Worm (Caenorhabditis elegans): Measurements from ENCODE around the gene nstp-8.

DNA sequence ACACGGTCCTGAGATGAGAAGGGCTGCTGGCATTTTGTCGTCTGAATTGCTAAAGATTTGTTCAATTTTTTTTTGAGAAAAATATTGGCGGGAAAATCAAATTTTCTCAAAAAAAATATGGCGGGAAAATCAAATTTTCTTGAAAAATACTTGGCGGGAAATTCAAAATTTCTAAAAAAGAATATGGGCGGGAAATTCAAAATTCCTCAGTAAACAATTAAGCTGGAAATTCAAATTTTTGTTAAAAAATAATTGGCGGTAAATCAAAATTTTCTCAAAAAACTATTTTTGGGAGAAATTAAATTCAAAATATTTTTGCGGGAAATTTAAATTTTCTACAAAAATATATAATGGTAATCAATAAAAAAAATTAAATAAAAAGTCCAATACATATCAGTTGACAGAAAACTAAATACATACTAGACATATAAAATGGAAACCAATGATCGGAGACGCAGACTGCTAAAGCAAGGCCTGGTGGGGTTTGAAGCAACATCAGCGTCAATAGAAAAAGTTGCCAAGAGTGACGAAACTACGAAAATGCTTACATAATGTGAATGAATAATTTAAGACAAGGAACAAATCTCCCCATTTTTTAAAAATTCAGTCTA, 919 bp upstream of the nstp-8 start, which contains the start of gene nhr-184:
- TF ChIP-seq nhr-237 (tag; optimal IDR thresholded peaks at IDR 0.05) = no peak
- no peak for TF ChIP-seq snpc-4 (tag; optimal IDR thresholded peaks at IDR 0.05)
- no peak for TF ChIP-seq zag-1 (tag; optimal IDR thresholded peaks at IDR 0.05)
- TF ChIP-seq lin-39 (tag; optimal IDR thresholded peaks at IDR 0.05) = no peak
- TF ChIP-seq nhr-12 (tag; optimal IDR thresholded peaks at IDR 0.05) = no peak
- no peak for TF ChIP-seq aly-2 (tag; optimal IDR thresholded peaks at IDR 0.05)
- TF ChIP-seq ama-1 (optimal IDR thresholded peaks at IDR 0.05) = no peak
- peak; percentile 10 for TF ChIP-seq unc-86 (tag; optimal IDR thresholded peaks at IDR 0.05)
- no peak for TF ChIP-seq lin-13 (GFP tag; optimal IDR thresholded peaks at IDR 0.05)
- TF ChIP-seq ztf-11 (tag; optimal IDR thresholded peaks at IDR 0.05) = no peak

Data from whole organism, L1 larva.